Fruit fly (Drosophila melanogaster): ENCODE results near the gene ATPsynbeta.

DNA sequence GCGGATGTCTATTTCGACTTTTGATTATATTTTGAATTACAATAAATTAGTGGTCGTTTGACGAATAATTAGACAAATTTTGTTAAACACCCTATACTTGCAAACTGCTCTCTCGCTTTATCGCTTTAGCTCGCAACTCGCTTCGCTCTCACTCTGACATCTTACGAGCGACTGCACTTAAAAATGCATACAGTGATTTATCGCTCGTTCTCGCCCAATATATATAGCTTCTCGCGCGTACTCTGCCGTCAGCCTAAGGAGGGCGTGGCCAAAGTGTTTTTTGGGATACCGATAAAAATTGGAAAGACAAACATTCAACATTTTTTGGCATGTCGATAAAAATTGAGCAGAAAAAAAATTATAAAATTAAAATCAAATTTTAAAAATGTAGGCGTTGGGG, 22.8 kb upstream of the ATPsynbeta start:
- no peak for TF ChIP-seq CG8478 (optimal IDR thresholded peaks at IDR 0.05)
- no peak for TF ChIP-seq CTCF (optimal IDR thresholded peaks at IDR 0.05)
